Fruit fly (Drosophila melanogaster): Measurements from ENCODE around the gene Arl1.
A peak's percentile ranks its signal among the peaks of the same experiment; 100 is the strongest.

Gene Arl1

dm6 chr3L:15977565-15977964 is 5.4 kb upstream of the Arl1 start (continued):
- TF ChIP-seq CG7963 (GFP tag; IDR thresholded peaks at IDR 0.05; ENCODE audit: partially characterized antibody) (no peak), CG6272 (GFP tag; IDR thresholded peaks at IDR 0.05) (peak; percentile 65), CG12391 (tag; optimal IDR thresholded peaks at IDR 0.05) (peak; percentile 37), CG34376 (GFP tag; optimal IDR thresholded peaks at IDR 0.05) (no peak), Hmx (GFP tag; optimal IDR thresholded peaks at IDR 0.05) (no peak), pan (optimal IDR thresholded peaks at IDR 0.05) (no peak), pan (GFP tag; optimal IDR thresholded peaks at IDR 0.05 in 1 of 2, IDR thresholded peaks at IDR 0.05 in 1 of 2) (peak in 1 of 2 experiments; percentile 84), Aef1 (GFP tag; IDR thresholded peaks at IDR 0.05) (peak; percentile 50), Deaf1 (tag; optimal IDR thresholded peaks at IDR 0.05) (peak; percentile 15), CG11504 (tag; optimal IDR thresholded peaks at IDR 0.05) (peak; percentile 72), CG6689 (GFP tag; IDR thresholded peaks at IDR 0.05) (peak; percentile 65), Eip74EF (GFP tag; optimal IDR thresholded peaks at IDR 0.05) (peak in 1 of 2 experiments; percentile 28), dm (GFP tag; optimal IDR thresholded peaks at IDR 0.05) (no peak), ATbp (GFP tag; optimal IDR thresholded peaks at IDR 0.05) (peak; percentile 26), croc (GFP tag; conservative IDR thresholded peaks at IDR 0.05) (peak; percentile 53; the same call in 2 of the 3 replicates), al (GFP tag; IDR thresholded peaks at IDR 0.05) (peak; percentile 58; the same call in 1 of the 2 replicates), CG8281 (tag; optimal IDR thresholded peaks at IDR 0.05) (no peak), CG11093 (GFP tag; IDR thresholded peaks at IDR 0.05) (peak; percentile 63; the same call in 2 of the 3 replicates), CG34422 (GFP tag; IDR thresholded peaks at IDR 0.05) (peak; percentile 67; the same call in 2 of the 3 replicates), Abd-B (GFP tag; optimal IDR thresholded peaks at IDR 0.05) (peak; percentile 51), fd96Cb (tag; optimal IDR thresholded peaks at IDR 0.05) (peak; percentile 46), vvl (GFP tag; IDR thresholded peaks at IDR 0.05) (peak; percentile 79), E2f1 (GFP tag; IDR thresholded peaks at IDR 0.05) (peak; percentile 59; the same call in 1 of the 2 replicates), CG18599 (GFP tag; optimal IDR thresholded peaks at IDR 0.05) (peak; percentile 72), Dip2 (GFP tag; IDR thresholded peaks at IDR 0.05) (no peak), C15 (GFP tag; IDR thresholded peaks at IDR 0.05) (0 out of 3 replicates have a peak, but pooled peaks have one; percentile 5), CG17361 (GFP tag; IDR thresholded peaks at IDR 0.05) (peak; percentile 52; the same call in 2 of the 3 replicates), Gug (GFP tag; IDR thresholded peaks at IDR 0.05) (peak; percentile 54; the same call in 3 of the 4 replicates), CG13424 (tag; optimal IDR thresholded peaks at IDR 0.05) (peak; percentile 37), CG17612 (GFP tag; IDR thresholded peaks at IDR 0.05) (peak; percentile 46; the same call in 1 of the 2 replicates), CG17829 (tag; optimal IDR thresholded peaks at IDR 0.05) (peak; percentile 55), CG3281 (GFP tag; optimal IDR thresholded peaks at IDR 0.05) (peak; percentile 35), danr (GFP tag; IDR thresholded peaks at IDR 0.05) (peak; percentile 31; the same call in 1 of the 2 replicates), CoRest (tag; optimal IDR thresholded peaks at IDR 0.05) (peak; percentile 20), Hr3 (GFP tag; optimal IDR thresholded peaks at IDR 0.05) (peak; percentile 31), ranshi (GFP tag; IDR thresholded peaks at IDR 0.05) (peak; percentile 45; the same call in 1 of the 2 replicates), lilli (GFP tag; optimal IDR thresholded peaks at IDR 0.05) (peak; percentile 47), lab (GFP tag; optimal IDR thresholded peaks at IDR 0.05) (peak; percentile 74), seq (GFP tag; IDR thresholded peaks at IDR 0.05) (no peak), CG13296 (GFP tag; optimal IDR thresholded peaks at IDR 0.05) (peak; percentile 39), CG17359 (tag; optimal IDR thresholded peaks at IDR 0.05) (peak; percentile 71), hbn (GFP tag; IDR thresholded peaks at IDR 0.05; ENCODE audit: partially characterized antibody) (no peak), mirr (GFP tag; optimal IDR thresholded peaks at IDR 0.05) (no peak), Awh (GFP tag; IDR thresholded peaks at IDR 0.05) (peak; percentile 76), wor (GFP tag; IDR thresholded peaks at IDR 0.05) (no peak), CG18764 (GFP tag; optimal IDR thresholded peaks at IDR 0.05) (peak; percentile 10), Dbx (GFP tag; IDR thresholded peaks at IDR 0.05) (peak; percentile 58; the same call in 1 of the 3 replicates), repo (GFP tag; optimal IDR thresholded peaks at IDR 0.05) (no peak), Hmr (GFP tag; optimal IDR thresholded peaks at IDR 0.05) (no peak), CG14441 (GFP tag; IDR thresholded peaks at IDR 0.05) (peak; percentile 66)
